Worm (Caenorhabditis elegans): ENCODE data around the gene str-38.

The str-38 gene

DNA sequence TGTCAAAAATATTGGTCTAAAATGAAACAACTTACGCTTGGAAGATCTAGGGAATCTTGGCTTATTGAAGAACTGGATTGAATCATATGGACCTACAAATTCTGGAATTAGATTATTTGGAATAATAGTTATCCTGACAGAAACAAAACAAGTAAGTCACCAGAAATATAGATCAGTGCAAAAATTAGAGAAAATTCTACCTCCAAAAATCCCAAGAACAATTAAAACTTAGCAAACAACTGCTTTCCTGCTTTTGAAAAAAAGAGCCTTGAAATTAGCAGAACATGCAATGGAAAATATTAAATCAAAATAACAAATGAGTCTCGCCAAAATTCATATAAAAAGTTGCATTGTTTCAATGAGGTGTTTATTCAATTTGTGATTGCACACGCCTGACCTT is 41.0 kb upstream of the str-38 start, which contains the start of gene nhr-60:
TSS of gene nhr-60 (minus strand) at position 101 of the 400 bp plus-strand sequence.
- TF ChIP-seq cnd-1 (tag; optimal IDR thresholded peaks at IDR 0.05) (no peak), ceh-39 (tag; optimal IDR thresholded peaks at IDR 0.05) (no peak), lin-13 (tag; optimal IDR thresholded peaks at IDR 0.05) (no peak), unc-39 (tag; optimal IDR thresholded peaks at IDR 0.05) (no peak), lsy-2 (tag; optimal IDR thresholded peaks at IDR 0.05) (no peak), nhr-28 (tag; optimal IDR thresholded peaks at IDR 0.05) (no peak), zip-8 (tag; optimal IDR thresholded peaks at IDR 0.05) (no peak), ham-2 (GFP tag; optimal IDR thresholded peaks at IDR 0.05) (no peak), flh-1 (GFP tag; optimal IDR thresholded peaks at IDR 0.05) (no peak), mls-2 (tag; optimal IDR thresholded peaks at IDR 0.05) (no peak), nhr-237 (tag; optimal IDR thresholded peaks at IDR 0.05) (no peak), tbx-8 (GFP tag; optimal IDR thresholded peaks at IDR 0.05) (no peak), elt-3 (tag; optimal IDR thresholded peaks at IDR 0.05) (no peak), unc-120 (tag; optimal IDR thresholded peaks at IDR 0.05; ENCODE audit: poor library complexity, severe bottlenecking) (no peak), ceh-43 (GFP tag; optimal IDR thresholded peaks at IDR 0.05) (no peak), nhr-12 (tag; optimal IDR thresholded peaks at IDR 0.05) (no peak), lin-32 (GFP tag; optimal IDR thresholded peaks at IDR 0.05) (no peak), snpc-4 (tag; optimal IDR thresholded peaks at IDR 0.05) (no peak)

DNA sequence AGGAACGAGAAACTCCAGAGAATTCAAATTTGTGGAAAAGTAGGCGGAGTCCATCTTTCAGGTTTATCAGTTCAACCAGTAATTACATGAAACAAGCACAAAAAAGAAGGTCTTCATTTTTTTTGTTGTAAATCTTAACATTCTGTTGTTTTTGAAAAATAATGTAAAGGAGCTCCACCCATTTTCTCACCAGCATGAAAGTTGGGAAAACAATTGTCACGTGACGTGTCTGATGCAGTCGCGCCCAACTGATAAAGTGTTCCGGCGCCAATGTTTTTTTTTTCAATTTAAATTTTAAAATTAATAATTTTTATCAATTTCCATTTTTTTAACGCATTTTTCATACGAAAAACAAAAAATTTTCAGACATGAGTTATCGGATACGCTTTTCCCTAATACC is 37.0 kb upstream of the str-38 start, which contains the start of gene F57A10.4:
TSS of gene F57A10.4 (plus strand) at position 367 of the 400 bp plus-strand sequence.
- TF ChIP-seq unc-39 (tag; optimal IDR thresholded peaks at IDR 0.05) (no peak), ceh-43 (GFP tag; optimal IDR thresholded peaks at IDR 0.05) (no peak), nhr-28 (tag; optimal IDR thresholded peaks at IDR 0.05) (no peak), sem-2 (GFP tag; optimal IDR thresholded peaks at IDR 0.05) (no peak), zip-8 (tag; optimal IDR thresholded peaks at IDR 0.05) (no peak), mep-1 (tag; optimal IDR thresholded peaks at IDR 0.05) (no peak), snpc-4 (tag; optimal IDR thresholded peaks at IDR 0.05) (no peak)

DNA sequence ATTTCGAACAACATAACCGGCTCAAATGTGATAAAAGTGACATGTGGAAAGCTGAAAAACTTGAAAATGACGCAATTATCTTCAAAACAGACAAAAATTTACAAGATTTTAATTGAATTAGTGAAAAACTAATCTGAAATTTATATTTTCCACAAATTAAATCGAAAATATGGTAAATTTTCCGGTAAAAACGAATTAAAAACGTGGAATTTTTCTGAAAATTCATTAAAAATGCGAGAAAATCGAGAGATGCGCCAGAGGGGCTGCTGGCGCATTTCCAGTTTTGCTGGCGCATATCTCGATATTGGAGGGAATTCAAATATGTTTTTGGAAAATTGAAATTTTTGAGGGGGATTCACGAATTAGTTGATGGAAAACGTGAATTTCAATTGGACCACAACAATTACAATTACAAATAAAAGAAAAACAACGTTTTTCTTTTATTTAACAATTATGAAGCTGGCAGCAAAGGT is 34.0 kb upstream of the str-38 start, which contains the start of the genes haf-3 and F57A10.2:
TSS of gene haf-3 (minus strand) at position 51 of the 473 bp plus-strand sequence.
TSS of gene F57A10.2 (plus strand) at position 454 of the 473 bp plus-strand sequence.
- TF ChIP-seq nhr-12 (tag; optimal IDR thresholded peaks at IDR 0.05) (no peak), blmp-1 (tag; optimal IDR thresholded peaks at IDR 0.05) (no peak), cnd-1 (tag; optimal IDR thresholded peaks at IDR 0.05) (no peak), elt-1 (tag; optimal IDR thresholded peaks at IDR 0.05; ENCODE audit: borderline replicate concordance, insufficient read depth) (peak; percentile 11), zip-8 (tag; optimal IDR thresholded peaks at IDR 0.05) (no peak), lin-13 (tag; optimal IDR thresholded peaks at IDR 0.05) (peak; percentile 85), flh-1 (GFP tag; optimal IDR thresholded peaks at IDR 0.05) (no peak), unc-39 (tag; optimal IDR thresholded peaks at IDR 0.05) (no peak), bed-3 (GFP tag; optimal IDR thresholded peaks at IDR 0.05) (no peak), sem-2 (GFP tag; optimal IDR thresholded peaks at IDR 0.05) (no peak), unc-120 (tag; optimal IDR thresholded peaks at IDR 0.05; ENCODE audit: poor library complexity, severe bottlenecking) (no peak), unc-62 (GFP tag; optimal IDR thresholded peaks at IDR 0.05) (no peak), nhr-237 (tag; optimal IDR thresholded peaks at IDR 0.05) (peak; percentile 82), M03D4.4 (tag; optimal IDR thresholded peaks at IDR 0.05) (peak; percentile 46), nhr-76 (tag; optimal IDR thresholded peaks at IDR 0.05) (no peak), snpc-4 (tag; optimal IDR thresholded peaks at IDR 0.05) (no peak), tbx-8 (GFP tag; optimal IDR thresholded peaks at IDR 0.05) (no peak), mls-2 (tag; optimal IDR thresholded peaks at IDR 0.05) (no peak), elt-3 (tag; optimal IDR thresholded peaks at IDR 0.05) (no peak), hlh-1 (tag; optimal IDR thresholded peaks at IDR 0.05) (peak; percentile 23), sptf-1 (tag; optimal IDR thresholded peaks at IDR 0.05) (peak; percentile 74), pha-4 (tag; optimal IDR thresholded peaks at IDR 0.05) (peak; percentile 48), ceh-83 (GFP tag; optimal IDR thresholded peaks at IDR 0.05) (no peak), ceh-43 (GFP tag; optimal IDR thresholded peaks at IDR 0.05) (no peak), ceh-39 (tag; optimal IDR thresholded peaks at IDR 0.05) (peak; percentile 43), lin-32 (GFP tag; optimal IDR thresholded peaks at IDR 0.05) (no peak), ztf-11 (tag; optimal IDR thresholded peaks at IDR 0.05) (no peak), mep-1 (tag; optimal IDR thresholded peaks at IDR 0.05) (peak; percentile 91), mab-5 (tag; optimal IDR thresholded peaks at IDR 0.05) (peak; percentile 62), ham-2 (GFP tag; optimal IDR thresholded peaks at IDR 0.05) (no peak), ces-1 (GFP tag; optimal IDR thresholded peaks at IDR 0.05) (peak; percentile 67), nhr-2 (tag; optimal IDR thresholded peaks at IDR 0.05) (no peak), lsy-2 (tag; optimal IDR thresholded peaks at IDR 0.05) (peak; percentile 77), nhr-28 (tag; optimal IDR thresholded peaks at IDR 0.05) (no peak), drap-1 (GFP tag; optimal IDR thresholded peaks at IDR 0.05) (peak; percentile 79)

All from whole organism, mixed stage, embryonic.